Fruit fly (Drosophila melanogaster): ENCODE data around the gene Hel89B.

dm6 chr3R:15925939-15926338 lies 47.2 kb upstream of the Hel89B start:
- TF ChIP-seq CG18011 (GFP tag; optimal IDR thresholded peaks at IDR 0.05) (no peak), MBD-R2 (GFP tag; IDR thresholded peaks at IDR 0.05) (no peak), ci (GFP tag; IDR thresholded peaks at IDR 0.05) (0 out of 3 replicates have a peak, but pooled peaks have one; percentile 56), sqz (GFP tag; optimal IDR thresholded peaks at IDR 0.05) (no peak), run (tag; optimal IDR thresholded peaks at IDR 0.05) (no peak), lola (GFP tag; optimal IDR thresholded peaks at IDR 0.05) (no peak), slp2 (GFP tag; optimal IDR thresholded peaks at IDR 0.05) (no peak), CG14860 (GFP tag; IDR thresholded peaks at IDR 0.05; ENCODE audit: partially characterized antibody) (no peak)
